Worm (Caenorhabditis elegans): ENCODE measurements around the gene atf-6.

ce11 chrX:12517307-12517706 lies 36.6 kb downstream of the atf-6 start:
- TF ChIP-seq sup-37 (GFP tag; optimal IDR thresholded peaks at IDR 0.05) (no peak), elt-3 (tag; optimal IDR thresholded peaks at IDR 0.05) (peak in 1 of 6 experiments; percentile 49), nhr-28 (tag; optimal IDR thresholded peaks at IDR 0.05) (no peak)
